Fruit fly (Drosophila melanogaster) whole organism, wandering third instar larva: Measurements from ENCODE around the gene CG18170.

ENCODE experiments used
- Abd-B ChIP-seq: fragments of >200 bp; optimal IDR thresholded peaks from 2 replicates; lab custom pipeline; 2017; ENCODE audit warnings: missing biosample characterization, missing genetic modification characterization
- CG32264 ChIP-seq: fragments of 200-800 bp; sonication (Bioruptor generic); optimal IDR thresholded peaks from 2 replicates; lab custom pipeline; 2016; ENCODE audit warnings: missing biosample characterization, missing genetic modification characterization
- CG9705 ChIP-seq: fragments of 200-800 bp; sonication (Bioruptor generic); optimal IDR thresholded peaks from 2 replicates; lab custom pipeline; 2018; ENCODE audit warnings: missing biosample characterization, mild to moderate bottlenecking, missing genetic modification characterization
- CrebA ChIP-seq: fragments of 200-800 bp; sonication (Bioruptor generic); optimal IDR thresholded peaks from 2 replicates; lab custom pipeline; 2016; ENCODE audit warnings: missing biosample characterization, mild to moderate bottlenecking, missing genetic modification characterization, borderline replicate concordance
- Dfd ChIP-seq: fragments of >200 bp; optimal IDR thresholded peaks from 2 replicates; lab custom pipeline; 2017; ENCODE audit warnings: missing biosample characterization, missing genetic modification characterization
- Dif ChIP-seq: fragments of 200-275, 200-300 bp; sonication (Bioruptor generic); optimal IDR thresholded peaks from 2 replicates; lab custom pipeline; 2018; ENCODE audit warnings: missing biosample characterization, missing genetic modification characterization; ENCODE audit not compliant: partially characterized antibody
- GATAd ChIP-seq: sonication (Bioruptor generic); optimal IDR thresholded peaks from 2 replicates; lab custom pipeline; 2016; ENCODE audit warnings: missing biosample characterization, missing genetic modification characterization
- HLH106 ChIP-seq: fragments of 200-800 bp; optimal IDR thresholded peaks from 3 replicates; lab custom pipeline; 2019; ENCODE audit warnings: missing biosample characterization, mild to moderate bottlenecking, missing genetic modification characterization, moderate library complexity
- Hr78 ChIP-seq: fragments of >200 bp; optimal IDR thresholded peaks from 2 replicates; lab custom pipeline; 2017; ENCODE audit warnings: missing biosample characterization, missing genetic modification characterization
- Jra ChIP-seq: sonication (Bioruptor generic); optimal IDR thresholded peaks from 2 replicates; lab custom pipeline; 2016; ENCODE audit warnings: missing biosample characterization, missing genetic modification characterization
- Myc ChIP-seq: fragments of >200 bp; optimal IDR thresholded peaks from 2 replicates; lab custom pipeline; 2017
- N ChIP-seq: fragments of >200 bp; optimal IDR thresholded peaks from 2 replicates; lab custom pipeline; 2018; ENCODE audit warnings: missing biosample characterization, missing external identifiers, missing genetic modification characterization
- OdsH ChIP-seq: fragments of 200-800 bp; sonication (Bioruptor generic); optimal IDR thresholded peaks from 2 replicates; lab custom pipeline; 2016; ENCODE audit warnings: missing biosample characterization, mild to moderate bottlenecking, missing genetic modification characterization
- Rel ChIP-seq, 2 experiments: fragments of 200-800 bp; sonication (Bioruptor generic) in 1 of 2; optimal IDR thresholded peaks; 2 replicates in 1 of 2; 3 replicates in 1 of 2; lab custom pipeline; 2016 to 2019; ENCODE audit warnings: mild to moderate bottlenecking in 2 of 2, missing biosample characterization in 2 of 2, missing genetic modification characterization in 2 of 2, moderate library complexity in 1 of 2
- Sp1 ChIP-seq: fragments of 200-800 bp; sonication (Bioruptor generic); optimal IDR thresholded peaks from 3 replicates; lab custom pipeline; 2019; ENCODE audit warnings: missing biosample characterization, mild to moderate bottlenecking, missing genetic modification characterization, moderate library complexity
- Vsx2 ChIP-seq: fragments of 200-300, 225-300 bp; sonication (Bioruptor generic); optimal IDR thresholded peaks from 2 replicates; lab custom pipeline; 2018; ENCODE audit warnings: missing biosample characterization, missing genetic modification characterization; ENCODE audit not compliant: partially characterized antibody
- br ChIP-seq: fragments of 200-800 bp; sonication (Bioruptor generic); optimal IDR thresholded peaks from 2 replicates; lab custom pipeline; 2016; ENCODE audit warnings: missing biosample characterization, missing genetic modification characterization
- brk ChIP-seq: fragments of 200-800 bp; sonication (Bioruptor generic); optimal IDR thresholded peaks from 2 replicates; lab custom pipeline; 2016; ENCODE audit warnings: missing biosample characterization, mild to moderate bottlenecking, missing genetic modification characterization
- dl ChIP-seq, 2 experiments: fragments of 175-275, 200-275 bp in 1 of 2; fragments of 200-275 bp in 1 of 2; sonication (Bioruptor generic); optimal IDR thresholded peaks; lab custom pipeline; 2018; ENCODE audit warnings: mild to moderate bottlenecking in 2 of 2, missing biosample characterization in 2 of 2, missing genetic modification characterization in 2 of 2, moderate library complexity in 2 of 2; ENCODE audit not compliant: partially characterized antibody in 2 of 2, insufficient read depth in 1 of 2
- dmrt93B ChIP-seq: fragments of 200-800 bp; sonication (Bioruptor generic); optimal IDR thresholded peaks from 2 replicates; lab custom pipeline; 2018; ENCODE audit warnings: missing biosample characterization, mild to moderate bottlenecking, missing genetic modification characterization
- dsf ChIP-seq: sonication (Bioruptor generic); optimal IDR thresholded peaks from 2 replicates; lab custom pipeline; 2016; ENCODE audit warnings: missing biosample characterization, missing genetic modification characterization, borderline replicate concordance
- ey ChIP-seq: fragments of 200-800 bp; sonication (Bioruptor generic); optimal IDR thresholded peaks from 2 replicates; lab custom pipeline; 2016; ENCODE audit warnings: missing biosample characterization, missing genetic modification characterization
- foxo ChIP-seq, 2 experiments: fragments of 200-800 bp; sonication (Bioruptor generic); optimal IDR thresholded peaks; 2 replicates in 1 of 2; 3 replicates in 1 of 2; lab custom pipeline; 2016 to 2017; ENCODE audit warnings: missing biosample characterization in 2 of 2, missing genetic modification characterization in 2 of 2
- fru ChIP-seq: fragments of 200-800 bp; sonication (Bioruptor generic); optimal IDR thresholded peaks from 3 replicates; lab custom pipeline; 2016; ENCODE audit warnings: missing biosample characterization, mild to moderate bottlenecking, missing genetic modification characterization
- h ChIP-seq: fragments of 200-800 bp; sonication (Bioruptor generic); optimal IDR thresholded peaks from 3 replicates; lab custom pipeline; 2016; ENCODE audit warnings: missing biosample characterization, mild to moderate bottlenecking, missing genetic modification characterization
- jim ChIP-seq: fragments of 175-275, 200-325 bp; sonication (Bioruptor generic); optimal IDR thresholded peaks from 2 replicates; lab custom pipeline; 2016; ENCODE audit warnings: missing biosample characterization, mild to moderate bottlenecking, missing genetic modification characterization
- lola ChIP-seq: fragments of >200 bp; optimal IDR thresholded peaks from 2 replicates; lab custom pipeline; 2017; ENCODE audit warnings: missing biosample characterization, missing genetic modification characterization
- psq ChIP-seq: fragments of 200-800 bp; sonication (Bioruptor generic); optimal IDR thresholded peaks from 3 replicates; lab custom pipeline; 2017; ENCODE audit warnings: missing biosample characterization, mild to moderate bottlenecking, missing genetic modification characterization, moderate library complexity
- rgr ChIP-seq: fragments of 200-800 bp; sonication (Bioruptor generic); optimal IDR thresholded peaks from 3 replicates; lab custom pipeline; 2016; ENCODE audit warnings: missing biosample characterization, mild to moderate bottlenecking, missing genetic modification characterization
- sage ChIP-seq: fragments of 200-800 bp; sonication (Bioruptor generic); optimal IDR thresholded peaks from 2 replicates; lab custom pipeline; 2016; ENCODE audit warnings: missing biosample characterization, mild to moderate bottlenecking, missing genetic modification characterization
- sv ChIP-seq: fragments of 200-800 bp; sonication (Bioruptor generic); optimal IDR thresholded peaks from 3 replicates; lab custom pipeline; 2016; ENCODE audit warnings: missing biosample characterization, missing genetic modification characterization
- usp ChIP-seq: fragments of >200 bp; optimal IDR thresholded peaks from 2 replicates; lab custom pipeline; 2017; ENCODE audit warnings: missing biosample characterization, missing genetic modification characterization
- woc ChIP-seq: sonication (Bioruptor generic); optimal IDR thresholded peaks from 2 replicates; lab custom pipeline; 2016; ENCODE audit warnings: missing biosample characterization, mild to moderate bottlenecking, missing genetic modification characterization

Gene CG18170

DNA sequence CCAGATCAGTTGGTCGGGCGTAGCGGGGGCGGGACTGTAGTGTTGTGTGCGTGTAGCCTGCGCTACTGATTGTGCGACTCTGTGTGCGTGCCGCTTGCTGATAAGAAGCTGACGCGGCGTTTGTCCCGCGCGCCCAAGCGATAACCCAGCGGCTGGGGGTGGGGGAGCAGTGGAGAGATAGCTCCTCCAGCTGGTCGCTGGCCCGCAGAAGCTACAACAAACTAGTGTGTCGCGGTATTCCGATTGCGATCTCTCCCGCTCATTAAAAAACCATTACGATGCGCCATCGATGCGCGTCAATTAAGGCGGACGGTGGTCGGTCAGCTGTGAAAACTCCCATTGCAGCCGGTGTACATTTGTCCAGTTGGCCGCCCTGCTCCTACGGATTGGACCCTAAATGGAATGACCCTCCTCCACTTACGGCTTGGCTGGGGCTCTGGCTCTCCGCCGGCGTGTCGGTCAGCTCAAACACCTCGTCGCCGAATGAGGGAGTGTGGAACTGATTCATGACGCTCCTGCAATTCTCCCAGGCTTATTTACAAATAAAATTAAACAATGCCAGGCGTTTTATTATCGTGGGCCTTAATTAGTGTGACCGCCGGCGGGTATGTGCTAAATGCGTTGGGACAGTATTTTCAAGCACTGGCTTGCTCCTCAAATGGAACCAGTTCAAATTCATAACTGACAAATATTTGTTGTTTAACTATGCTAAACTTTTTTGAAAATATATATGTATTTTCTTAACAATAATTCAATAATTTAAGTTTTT is 506 bp upstream of the CG18170 start, which contains the start of gene CG12104:
Gene CG12104, minus strand, starts transcription at position 611 of the 769 bp plus-strand sequence.
- TF ChIP-seq OdsH (GFP tag; lab: Kevin White, UChicago) (no peak), Dif (GFP tag; lab: Kevin White, UChicago) (no peak), Rel (GFP tag; optimal IDR thresholded peaks at IDR 0.05; lab: Kevin White, UChicago) (no peak), Rel (tag; optimal IDR thresholded peaks at IDR 0.05; lab: Kevin White, UChicago) (peak; percentile 1), sv (GFP tag; lab: Kevin White, UChicago) (no peak), lola (GFP tag; lab: Kevin White, UChicago) (no peak), Abd-B (GFP tag; lab: Kevin White, UChicago) (no peak), brk (GFP tag; lab: Kevin White, UChicago) (no peak), br (GFP tag; lab: Kevin White, UChicago) (no peak), dsf (GFP tag; lab: Kevin White, UChicago) (no peak), h (GFP tag; lab: Kevin White, UChicago) (peak; percentile 22), rgr (no peak), Jra (GFP tag; lab: Kevin White, UChicago) (no peak), CG32264 (no peak), GATAd (GFP tag; lab: Kevin White, UChicago) (no peak), N (GFP tag; lab: Kevin White, UChicago) (no peak), ey (GFP tag; lab: Kevin White, UChicago) (no peak), CrebA (GFP tag; lab: Kevin White, UChicago) (no peak), Vsx2 (GFP tag; lab: Kevin White, UChicago) (no peak), Dfd (GFP tag; lab: Kevin White, UChicago) (no peak), usp (GFP tag; lab: Kevin White, UChicago) (no peak), fru (GFP tag; lab: Kevin White, UChicago) (no peak), foxo (GFP tag; optimal IDR thresholded peaks at IDR 0.05; lab: Kevin White, UChicago) (peak in 1 of 2 experiments; percentile 11), sage (GFP tag; lab: Kevin White, UChicago) (no peak)

DNA sequence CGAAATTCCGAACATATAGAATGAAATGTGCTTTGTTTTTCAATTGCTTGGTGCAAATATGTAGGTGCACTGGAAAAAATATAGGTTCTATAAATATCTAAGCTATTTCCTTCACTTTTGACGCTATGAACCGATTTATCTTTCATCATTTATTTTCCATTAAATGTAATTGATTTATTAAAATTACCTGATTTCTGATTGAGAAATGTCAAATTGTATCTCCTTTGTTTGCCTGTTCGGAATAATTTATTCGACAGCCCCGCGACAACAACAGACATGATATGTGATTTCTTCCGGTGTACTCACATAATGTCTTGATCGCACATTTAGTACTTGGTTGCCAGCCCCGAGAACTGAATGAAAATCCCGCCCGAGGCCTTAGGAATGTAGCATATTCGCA is 6.9 kb downstream of the CG18170 start:
- no peak for TF ChIP-seq GATAd (GFP tag; lab: Kevin White, UChicago)
- no peak for TF ChIP-seq CG9705 (GFP tag; lab: Kevin White, UChicago)
- TF ChIP-seq Hr78 (GFP tag; lab: Kevin White, UChicago), result no peak
- TF ChIP-seq sv (GFP tag; lab: Kevin White, UChicago), result no peak
- TF ChIP-seq lola (GFP tag; lab: Kevin White, UChicago), result no peak
- TF ChIP-seq Dif (GFP tag; lab: Kevin White, UChicago), result no peak
- TF ChIP-seq dmrt93B (GFP tag; lab: Kevin White, UChicago), result no peak

- TF ChIP-seq woc (GFP tag; lab: Kevin White, UChicago) (no peak), fru (GFP tag; lab: Kevin White, UChicago) (no peak), sage (GFP tag; lab: Kevin White, UChicago) (no peak), sv (GFP tag; lab: Kevin White, UChicago) (no peak), jim (no peak), OdsH (GFP tag; lab: Kevin White, UChicago) (no peak), rgr (no peak), dl (GFP tag; optimal IDR thresholded peaks at IDR 0.05; lab: Kevin White, UChicago; ENCODE audit: insufficient read depth in 1 of 2, partially characterized antibody in 2 of 2) (no peak), psq (GFP tag; lab: Kevin White, UChicago) (no peak), CrebA (GFP tag; lab: Kevin White, UChicago) (no peak), HLH106 (tag; lab: Kevin White, UChicago) (no peak), dmrt93B (GFP tag; lab: Kevin White, UChicago) (no peak), foxo (GFP tag; optimal IDR thresholded peaks at IDR 0.05; lab: Kevin White, UChicago) (no peak), br (GFP tag; lab: Kevin White, UChicago) (no peak), CG32264 (no peak), Abd-B (GFP tag; lab: Kevin White, UChicago) (no peak), Sp1 (GFP tag; lab: Kevin White, UChicago) (no peak), Dfd (GFP tag; lab: Kevin White, UChicago) (no peak), Hr78 (GFP tag; lab: Kevin White, UChicago) (no peak), Myc (lab: Kevin White, UChicago) (no peak)
- TF ChIP-seq, all 38 proteins: peak for 0
Measured at dm6 chr3L:1614465-1615084, 11.8 kb downstream of the CG18170 start.
